Fruit fly (Drosophila melanogaster): ENCODE results near the gene fru.

- TF ChIP-seq Myc (optimal IDR thresholded peaks at IDR 0.05) (no peak), Sin3A (optimal IDR thresholded peaks at IDR 0.05) (no peak), psq (optimal IDR thresholded peaks at IDR 0.05) (no peak), h (optimal IDR thresholded peaks at IDR 0.05) (no peak)
These were observed 28.4 kb upstream of the fru start for dm6 chr3R:18573699-18574259.
